Fruit fly (Drosophila melanogaster) whole organism, embryonic: ENCODE data around the gene CG13067.

Experiments
- CG18262 ChIP-seq: fragments of 200-800 bp; optimal IDR thresholded peaks from 3 replicates; lab custom pipeline; 2019; ENCODE audit warnings: missing biosample characterization, mild to moderate bottlenecking, missing genetic modification characterization, moderate library complexity
- CG8388 ChIP-seq: fragments of 200-800 bp; sonication (Bioruptor generic); optimal IDR thresholded peaks from 2 replicates; lab custom pipeline; 2019; ENCODE audit warnings: missing biosample characterization, mild to moderate bottlenecking, missing genetic modification characterization, moderate library complexity
- CG9817 ChIP-seq: fragments of 200-800 bp; sonication (Bioruptor generic); optimal IDR thresholded peaks from 2 replicates; lab custom pipeline; 2018; ENCODE audit warnings: missing biosample characterization, mild to moderate bottlenecking, missing genetic modification characterization, moderate library complexity
- NC2α ChIP-seq: fragments of 200-800 bp; sonication (Bioruptor generic); optimal IDR thresholded peaks from 2 replicates; lab custom pipeline; 2016; ENCODE audit warnings: missing biosample characterization, missing genetic modification characterization

- TF ChIP-seq NC2α (GFP tag; lab: Kevin White, UChicago) (no peak), CG9817 (tag; lab: Kevin White, UChicago) (no peak), CG18262 (tag; lab: Kevin White, UChicago) (no peak), CG8388 (GFP tag; lab: Kevin White, UChicago) (no peak)
Measured at dm6 chr3L:16265000-16265399, 6.1 kb upstream of the CG13067 start, which contains the start of the genes CG13051 and CG13069.
